Fruit fly (Drosophila melanogaster): ENCODE data around the gene CG33635.

Gene CG33635

dm6 chr2L:158649-159257, at the start of gene CG33635, which contains the start of gene spen:
CG33635 (minus strand) TSS chr2L:158664.
spen (plus strand) TSS chr2L:159032.
- TF ChIP-seq h (optimal IDR thresholded peaks at IDR 0.05) (no peak), Sin3A (optimal IDR thresholded peaks at IDR 0.05) (no peak), ttk (optimal IDR thresholded peaks at IDR 0.05) (no peak), psq (optimal IDR thresholded peaks at IDR 0.05) (no peak), insv (optimal IDR thresholded peaks at IDR 0.05) (no peak), Myc (optimal IDR thresholded peaks at IDR 0.05) (no peak)

- TF ChIP-seq Myc (optimal IDR thresholded peaks at IDR 0.05), result no peak
- no peak for TF ChIP-seq insv (optimal IDR thresholded peaks at IDR 0.05)
- no peak for TF ChIP-seq ttk (optimal IDR thresholded peaks at IDR 0.05)
- no peak for TF ChIP-seq Sin3A (optimal IDR thresholded peaks at IDR 0.05)
- no peak for TF ChIP-seq h (optimal IDR thresholded peaks at IDR 0.05)
- no peak for TF ChIP-seq psq (optimal IDR thresholded peaks at IDR 0.05)
Observed at dm6 chr2L:207129-207813, 48.8 kb upstream of the CG33635 start, which contains the start of the genes Tbc1d15-17 and CG11617. Tbc1d15-17 (plus strand) TSS chr2L:207179. CG11617 (minus strand) TSS chr2L:207297.

DNA sequence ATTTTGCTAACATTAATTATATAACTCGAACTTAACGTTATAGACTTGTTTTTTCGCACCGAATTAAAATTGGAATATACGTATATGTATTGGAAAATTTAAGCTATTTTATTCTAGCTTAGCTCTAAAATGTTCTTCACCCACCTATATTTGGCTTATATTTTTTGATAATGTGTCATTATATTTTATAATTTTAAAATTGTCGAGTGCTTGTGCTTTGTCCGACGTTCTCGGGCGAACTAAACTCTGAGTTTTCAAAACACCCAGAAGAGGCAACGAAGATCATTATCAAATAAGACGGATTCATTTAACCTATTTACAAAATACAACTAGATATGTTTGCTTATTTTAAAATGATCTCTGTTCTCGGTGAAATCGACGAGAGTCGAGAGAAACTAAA, 48.1 kb upstream of the CG33635 start:
- TF ChIP-seq Myc (optimal IDR thresholded peaks at IDR 0.05), result no peak
- TF ChIP-seq ttk (optimal IDR thresholded peaks at IDR 0.05), result no peak
- no peak for TF ChIP-seq psq (optimal IDR thresholded peaks at IDR 0.05)
- no peak for TF ChIP-seq insv (optimal IDR thresholded peaks at IDR 0.05)

- TF ChIP-seq psq (optimal IDR thresholded peaks at IDR 0.05) (no peak), insv (optimal IDR thresholded peaks at IDR 0.05) (no peak), Myc (optimal IDR thresholded peaks at IDR 0.05) (no peak), h (optimal IDR thresholded peaks at IDR 0.05) (no peak), Sin3A (optimal IDR thresholded peaks at IDR 0.05) (no peak)
Observed at dm6 chr2L:204557-204956, 46.1 kb upstream of the CG33635 start.

dm6 chr2L:203529-204127, 45.2 kb upstream of the CG33635 start, which contains the start of gene mRpL10:
mRpL10 (plus strand) TSS chr2L:203779.
- no peak for TF ChIP-seq Myc (optimal IDR thresholded peaks at IDR 0.05)
- TF ChIP-seq insv (optimal IDR thresholded peaks at IDR 0.05), result no peak
- TF ChIP-seq ttk (optimal IDR thresholded peaks at IDR 0.05), result no peak
- TF ChIP-seq h (optimal IDR thresholded peaks at IDR 0.05), result no peak
- TF ChIP-seq Sin3A (optimal IDR thresholded peaks at IDR 0.05), result no peak
- no peak for TF ChIP-seq psq (optimal IDR thresholded peaks at IDR 0.05)

DNA sequence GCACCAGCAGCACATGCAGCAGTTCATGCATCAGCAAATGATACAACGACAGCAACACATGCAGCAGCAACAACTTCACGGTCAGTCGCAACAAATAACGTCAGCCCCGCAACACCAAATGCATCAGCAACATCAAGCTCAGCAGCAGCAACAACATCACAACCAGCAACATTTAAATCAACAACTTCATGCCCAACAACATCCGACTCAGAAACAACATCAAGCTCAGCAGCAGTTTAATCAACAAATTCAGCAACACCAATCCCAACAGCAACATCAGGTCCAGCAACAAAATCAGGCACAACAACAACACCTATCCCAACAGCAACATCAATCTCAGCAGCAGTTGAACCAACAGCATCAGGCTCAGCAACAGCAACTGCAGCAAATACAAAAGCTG, 37.2 kb upstream of the CG33635 start:
- no peak for TF ChIP-seq insv (optimal IDR thresholded peaks at IDR 0.05)
- no peak for TF ChIP-seq h (optimal IDR thresholded peaks at IDR 0.05)
- no peak for TF ChIP-seq psq (optimal IDR thresholded peaks at IDR 0.05)
- TF ChIP-seq Myc (optimal IDR thresholded peaks at IDR 0.05), result no peak
- TF ChIP-seq Sin3A (optimal IDR thresholded peaks at IDR 0.05), result no peak
- TF ChIP-seq ttk (optimal IDR thresholded peaks at IDR 0.05), result no peak

DNA sequence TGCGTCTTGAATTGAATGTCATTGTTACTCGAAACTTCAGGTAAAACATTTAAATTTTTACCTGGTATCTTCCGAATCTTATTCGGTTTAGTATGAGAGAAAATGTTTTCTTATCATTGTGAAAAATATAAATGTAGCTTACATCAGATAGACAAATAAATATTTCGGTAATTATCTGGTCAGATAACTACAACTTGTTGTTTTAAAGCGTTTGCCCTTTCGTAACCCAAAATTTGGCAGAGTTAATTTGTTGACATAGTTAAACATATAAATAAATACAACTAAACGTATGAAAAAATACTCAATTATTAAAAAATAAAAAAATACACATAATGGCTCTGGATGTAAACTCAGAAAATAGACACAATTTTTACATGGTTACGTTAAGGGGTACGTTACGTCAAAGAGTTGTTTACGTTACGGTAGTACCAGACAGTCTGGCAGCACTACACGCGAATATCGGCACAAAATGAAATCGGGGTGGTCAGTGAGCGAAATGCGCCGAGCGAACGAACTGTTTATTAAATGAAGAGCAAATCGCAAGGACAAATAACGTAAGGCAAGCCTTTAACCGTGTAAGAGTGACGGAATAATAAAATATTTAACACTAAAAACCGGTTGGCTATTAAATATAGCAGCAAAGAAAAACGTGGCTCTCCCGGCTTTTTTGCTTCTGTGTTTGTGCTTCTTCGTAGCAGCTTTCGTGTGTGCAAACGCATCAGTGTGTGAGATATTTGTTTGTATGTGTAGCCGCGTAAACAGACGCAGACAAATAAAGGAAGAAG, 24.1 kb upstream of the CG33635 start:
- TF ChIP-seq Sin3A (optimal IDR thresholded peaks at IDR 0.05), result no peak
- TF ChIP-seq ttk (optimal IDR thresholded peaks at IDR 0.05), result no peak
- no peak for TF ChIP-seq h (optimal IDR thresholded peaks at IDR 0.05)
- TF ChIP-seq insv (optimal IDR thresholded peaks at IDR 0.05), result no peak
- TF ChIP-seq Myc (optimal IDR thresholded peaks at IDR 0.05), result no peak
- TF ChIP-seq psq (optimal IDR thresholded peaks at IDR 0.05), result no peak

DNA sequence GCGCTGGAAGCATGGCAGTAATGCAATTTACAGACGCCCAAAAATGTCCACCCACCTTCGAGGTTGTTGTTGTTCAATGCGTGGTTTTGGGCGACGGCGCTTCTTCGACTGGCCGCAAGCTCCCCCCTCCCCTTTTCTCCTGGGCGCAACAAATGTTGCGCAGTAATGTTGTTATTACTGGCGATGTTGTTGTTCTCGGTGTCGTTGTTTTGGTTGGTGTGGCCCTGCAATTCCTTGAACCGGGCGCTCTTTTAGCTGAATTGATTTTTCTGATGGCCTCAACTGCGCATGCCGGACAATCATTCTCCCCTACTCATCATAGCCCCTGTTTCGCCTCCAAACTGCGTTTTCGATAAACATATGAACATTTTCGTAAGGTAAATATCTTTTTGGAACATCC, 22.6 kb upstream of the CG33635 start:
- no peak for TF ChIP-seq insv (optimal IDR thresholded peaks at IDR 0.05)

DNA sequence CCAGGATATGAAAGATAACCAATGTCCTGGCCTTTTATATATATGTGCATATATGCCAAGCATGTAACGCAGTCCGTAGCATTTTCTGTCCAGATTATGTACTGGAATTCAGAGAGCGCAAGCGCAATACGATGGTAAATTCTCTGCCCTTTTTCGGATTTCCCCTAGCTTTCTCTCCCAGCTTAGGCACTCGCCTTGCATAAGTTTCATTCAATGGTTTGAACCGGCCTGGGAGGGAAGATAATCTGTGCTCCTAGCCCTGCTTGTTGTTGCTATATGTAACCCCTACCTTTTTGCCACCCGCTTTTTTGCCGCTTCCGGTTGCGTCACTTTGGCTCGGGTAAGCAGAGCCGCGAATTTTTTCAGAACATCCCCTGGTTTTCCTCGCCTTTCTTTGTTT, 20.7 kb upstream of the CG33635 start:
- TF ChIP-seq h (optimal IDR thresholded peaks at IDR 0.05) (no peak), ttk (optimal IDR thresholded peaks at IDR 0.05) (no peak)

DNA sequence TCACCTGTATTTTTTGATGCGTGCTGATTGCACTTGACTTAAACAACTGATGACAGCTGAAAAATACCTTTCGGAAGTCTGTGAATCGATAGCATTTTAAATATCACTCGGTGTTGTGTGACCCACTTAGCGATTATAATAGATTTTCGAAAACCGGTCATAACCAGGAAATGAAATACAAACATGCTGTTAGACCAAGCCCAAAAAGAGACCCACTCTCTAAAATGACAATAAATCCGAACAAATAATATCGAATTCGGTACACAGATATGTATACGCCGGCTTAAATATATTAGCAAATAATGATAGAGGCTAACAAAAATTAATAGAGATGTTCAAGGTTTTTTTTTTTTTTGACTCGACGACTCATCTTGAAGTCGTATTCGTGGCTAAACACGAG, 17.3 kb upstream of the CG33635 start:
- TF ChIP-seq Sin3A (optimal IDR thresholded peaks at IDR 0.05) (no peak), Myc (optimal IDR thresholded peaks at IDR 0.05) (no peak), h (optimal IDR thresholded peaks at IDR 0.05) (no peak), ttk (optimal IDR thresholded peaks at IDR 0.05) (no peak), insv (optimal IDR thresholded peaks at IDR 0.05) (no peak), psq (optimal IDR thresholded peaks at IDR 0.05) (no peak)

- TF ChIP-seq psq (optimal IDR thresholded peaks at IDR 0.05) (no peak), insv (optimal IDR thresholded peaks at IDR 0.05) (no peak), h (optimal IDR thresholded peaks at IDR 0.05) (no peak), Myc (optimal IDR thresholded peaks at IDR 0.05) (no peak), ttk (optimal IDR thresholded peaks at IDR 0.05) (no peak), Sin3A (optimal IDR thresholded peaks at IDR 0.05) (no peak)
Observed at dm6 chr2L:171499-172250, 13.2 kb upstream of the CG33635 start.

All from Kc167 (cell line).